Worm (Caenorhabditis elegans): Measurements from ENCODE around the gene F20D1.3.

The F20D1.3 gene

ce11 chrX:14970221-14970801, 5.6 kb upstream of the F20D1.3 start, which contains the start of the genes flwr-1 and tbc-1:
flwr-1 (minus strand) TSS chrX:14970271.
tbc-1 (plus strand) TSS chrX:14970751.
- 0 out of 2 replicates have a peak, but pooled peaks have one; percentile 39 for TF ChIP-seq T22C8.4 (GFP tag; IDR thresholded peaks at IDR 0.05)
- TF ChIP-seq ztf-29 (GFP tag; IDR thresholded peaks at IDR 0.05) = no peak

DNA sequence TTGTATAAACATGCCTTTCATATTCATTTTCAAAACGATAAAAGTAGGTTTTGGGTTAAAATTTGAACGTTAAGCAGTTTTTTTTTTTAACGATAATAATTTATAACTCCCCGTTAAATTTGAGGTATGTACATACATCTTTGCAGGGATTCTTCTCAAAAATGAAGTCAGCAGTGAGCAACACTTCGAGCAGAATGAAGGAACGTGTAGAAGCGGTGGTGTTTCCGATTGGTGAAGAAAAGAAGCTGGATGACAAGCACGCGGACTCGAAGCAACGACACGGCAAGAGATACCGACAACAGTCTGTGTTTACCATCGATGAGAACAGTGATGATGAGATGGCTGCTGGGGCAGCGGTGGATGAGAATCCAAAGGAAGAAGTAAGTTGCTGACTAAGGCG, 2.8 kb upstream of the F20D1.3 start:
- TF ChIP-seq ref-1 (GFP tag; conservative IDR thresholded peaks at IDR 0.05) (no peak), T22C8.4 (GFP tag; IDR thresholded peaks at IDR 0.05) (no peak), klf-2 (GFP tag; conservative IDR thresholded peaks at IDR 0.05) (no peak)

ce11 chrX:14976840-14977534, 1.1 kb downstream of the F20D1.3 start:
- no peak for TF ChIP-seq klf-2 (GFP tag; conservative IDR thresholded peaks at IDR 0.05)
- no peak for TF ChIP-seq ztf-23 (GFP tag; IDR thresholded peaks at IDR 0.05)
- no peak for TF ChIP-seq tab-1 (GFP tag; IDR thresholded peaks at IDR 0.05)
- TF ChIP-seq T22C8.4 (GFP tag; IDR thresholded peaks at IDR 0.05) = no peak

- TF ChIP-seq cog-1 (tag; optimal IDR thresholded peaks at IDR 0.05) (no peak), med-1 (GFP tag; optimal IDR thresholded peaks at IDR 0.05; ENCODE audit: insufficient read depth) (no peak), ztf-29 (GFP tag; IDR thresholded peaks at IDR 0.05) (no peak), klf-2 (GFP tag; conservative IDR thresholded peaks at IDR 0.05) (no peak), tab-1 (GFP tag; IDR thresholded peaks at IDR 0.05) (no peak), flt-1 (GFP tag; IDR thresholded peaks at IDR 0.05) (no peak), ztf-23 (GFP tag; IDR thresholded peaks at IDR 0.05) (no peak)
These were observed 2.8 kb downstream of the F20D1.3 start for ce11 chrX:14978756-14979155.

- no peak for TF ChIP-seq med-1 (GFP tag; optimal IDR thresholded peaks at IDR 0.05; ENCODE audit: insufficient read depth)
- TF ChIP-seq tab-1 (GFP tag; IDR thresholded peaks at IDR 0.05) = no peak
- no peak for TF ChIP-seq ztf-23 (GFP tag; IDR thresholded peaks at IDR 0.05)
- TF ChIP-seq cog-1 (tag; optimal IDR thresholded peaks at IDR 0.05) = no peak
- no peak for TF ChIP-seq flt-1 (GFP tag; IDR thresholded peaks at IDR 0.05)
- TF ChIP-seq klf-2 (GFP tag; conservative IDR thresholded peaks at IDR 0.05) = no peak
- no peak for TF ChIP-seq ref-1 (GFP tag; conservative IDR thresholded peaks at IDR 0.05)
- no peak for TF ChIP-seq ztf-29 (GFP tag; IDR thresholded peaks at IDR 0.05)
These were observed 3.5 kb downstream of the F20D1.3 start, which contains the start of gene emre-1 for ce11 chrX:14979388-14979787. emre-1 (plus strand) TSS chrX:14979688.

DNA sequence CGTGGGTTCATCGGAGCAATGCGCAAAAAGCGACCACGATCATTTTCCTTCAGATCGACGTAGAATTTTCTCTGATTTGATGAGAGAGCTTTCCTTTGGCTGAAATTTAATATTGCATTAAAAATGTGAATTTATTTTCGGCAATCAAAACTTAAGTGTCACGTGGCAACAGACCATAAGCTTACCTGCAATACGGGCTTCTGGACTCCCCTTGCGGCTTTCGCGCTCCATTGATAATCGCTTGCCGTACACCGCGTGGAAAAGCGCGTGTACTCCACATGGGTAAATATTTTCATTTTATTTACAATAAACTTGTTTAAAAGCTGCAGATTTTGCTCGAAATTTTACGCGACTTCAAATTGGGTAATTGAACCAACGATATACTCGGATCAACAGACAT, 6.6 kb downstream of the F20D1.3 start, which contains the start of gene plp-2:
plp-2 (minus strand) TSS at position 280 of the 400 bp plus-strand sequence.
- no peak for TF ChIP-seq ref-1 (GFP tag; conservative IDR thresholded peaks at IDR 0.05)

DNA sequence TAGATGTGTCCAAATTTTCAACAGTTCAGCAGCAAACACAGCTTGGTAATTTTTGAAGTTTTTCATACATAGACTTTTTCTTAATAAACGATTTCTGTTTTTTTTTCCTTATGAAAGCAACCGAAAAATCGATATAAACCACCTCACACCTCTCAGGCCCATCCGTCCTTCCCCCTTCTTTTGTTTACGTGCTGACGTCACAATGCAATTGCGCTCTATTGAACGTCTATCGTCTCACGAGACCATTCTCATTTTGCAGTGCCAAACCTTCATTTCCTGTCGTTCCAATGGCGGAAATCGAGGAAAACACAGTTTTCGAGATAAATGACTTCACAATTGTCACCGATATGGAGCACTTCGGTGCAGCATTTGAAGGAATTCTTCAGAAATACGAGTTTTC, 7.4 kb downstream of the F20D1.3 start, which contains the start of gene rbg-1:
rbg-1 (plus strand) TSS at position 260 of the 400 bp plus-strand sequence.
- TF ChIP-seq T22C8.4 (GFP tag; IDR thresholded peaks at IDR 0.05) (peak; percentile 75), ztf-29 (GFP tag; IDR thresholded peaks at IDR 0.05) (no peak), flt-1 (GFP tag; IDR thresholded peaks at IDR 0.05) (peak; percentile 25; the same call in 1 of the 2 replicates)

DNA sequence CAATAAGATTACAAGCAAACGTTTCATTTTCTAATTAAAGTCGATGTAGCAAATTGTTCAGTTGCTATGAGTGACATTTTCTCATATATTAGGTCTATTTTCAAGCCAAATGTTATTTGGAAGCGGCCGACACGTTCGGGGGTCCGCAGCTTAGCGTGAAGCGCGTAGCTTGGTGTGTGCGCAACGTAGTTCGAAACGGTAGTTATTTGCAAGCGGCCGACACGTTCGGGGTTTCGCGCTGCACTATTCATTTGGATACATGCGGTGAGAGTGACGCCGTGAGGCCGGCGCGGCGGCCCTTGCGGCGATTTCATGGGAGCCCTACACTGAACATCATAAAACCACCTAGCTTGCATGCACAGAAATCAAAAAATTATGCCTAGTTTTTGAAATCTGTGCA, 12.2 kb downstream of the F20D1.3 start:
- no peak for TF ChIP-seq ztf-29 (GFP tag; IDR thresholded peaks at IDR 0.05)
- no peak for TF ChIP-seq tab-1 (GFP tag; IDR thresholded peaks at IDR 0.05)
- TF ChIP-seq med-1 (GFP tag; optimal IDR thresholded peaks at IDR 0.05; ENCODE audit: insufficient read depth) = no peak
- TF ChIP-seq klf-2 (GFP tag; conservative IDR thresholded peaks at IDR 0.05) = no peak
- TF ChIP-seq T22C8.4 (GFP tag; IDR thresholded peaks at IDR 0.05) = no peak
- TF ChIP-seq flt-1 (GFP tag; IDR thresholded peaks at IDR 0.05) = no peak
- no peak for TF ChIP-seq ref-1 (GFP tag; conservative IDR thresholded peaks at IDR 0.05)

DNA sequence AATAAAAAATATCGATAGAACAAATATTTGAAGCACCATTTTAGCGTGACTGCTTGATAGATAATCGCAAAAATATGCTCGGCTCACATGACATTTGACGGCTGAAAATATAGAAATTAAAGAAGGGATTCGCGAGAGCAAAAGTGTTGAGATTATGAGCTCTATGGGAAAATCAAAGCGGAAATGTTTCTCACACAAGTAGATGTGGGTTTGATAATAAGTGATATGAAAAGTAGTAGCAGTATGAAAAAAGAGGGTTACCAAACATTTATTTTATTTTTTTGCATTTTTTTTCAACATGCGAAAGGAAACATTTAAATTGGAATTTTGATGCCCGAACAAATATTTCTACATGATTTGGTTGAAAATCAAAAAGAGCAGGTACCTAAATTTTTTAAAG, 15.4 kb downstream of the F20D1.3 start, which contains the start of gene iglr-1:
iglr-1 (minus strand) TSS at position 101 of the 400 bp plus-strand sequence.
- TF ChIP-seq T22C8.4 (GFP tag; IDR thresholded peaks at IDR 0.05) = no peak
- no peak for TF ChIP-seq flt-1 (GFP tag; IDR thresholded peaks at IDR 0.05)
- TF ChIP-seq ref-1 (GFP tag; conservative IDR thresholded peaks at IDR 0.05) = no peak
- no peak for TF ChIP-seq tab-1 (GFP tag; IDR thresholded peaks at IDR 0.05)
- no peak for TF ChIP-seq cog-1 (tag; optimal IDR thresholded peaks at IDR 0.05)
- no peak for TF ChIP-seq klf-2 (GFP tag; conservative IDR thresholded peaks at IDR 0.05)
- no peak for TF ChIP-seq ztf-23 (GFP tag; IDR thresholded peaks at IDR 0.05)
- TF ChIP-seq med-1 (GFP tag; optimal IDR thresholded peaks at IDR 0.05; ENCODE audit: insufficient read depth) = no peak
- no peak for TF ChIP-seq ztf-29 (GFP tag; IDR thresholded peaks at IDR 0.05)

ce11 chrX:14993744-14994143, 17.8 kb downstream of the F20D1.3 start:
- TF ChIP-seq ztf-29 (GFP tag; IDR thresholded peaks at IDR 0.05) (no peak), T22C8.4 (GFP tag; IDR thresholded peaks at IDR 0.05) (no peak), ztf-23 (GFP tag; IDR thresholded peaks at IDR 0.05) (no peak), ref-1 (GFP tag; conservative IDR thresholded peaks at IDR 0.05) (no peak), klf-2 (GFP tag; conservative IDR thresholded peaks at IDR 0.05) (no peak), tab-1 (GFP tag; IDR thresholded peaks at IDR 0.05) (no peak), med-1 (GFP tag; optimal IDR thresholded peaks at IDR 0.05; ENCODE audit: insufficient read depth) (no peak), flt-1 (GFP tag; IDR thresholded peaks at IDR 0.05) (no peak), cog-1 (tag; optimal IDR thresholded peaks at IDR 0.05) (no peak)

- TF ChIP-seq T22C8.4 (GFP tag; IDR thresholded peaks at IDR 0.05) (no peak), klf-2 (GFP tag; conservative IDR thresholded peaks at IDR 0.05) (no peak), cog-1 (tag; optimal IDR thresholded peaks at IDR 0.05) (no peak), ztf-23 (GFP tag; IDR thresholded peaks at IDR 0.05) (no peak), ref-1 (GFP tag; conservative IDR thresholded peaks at IDR 0.05) (no peak), flt-1 (GFP tag; IDR thresholded peaks at IDR 0.05) (no peak), ztf-29 (GFP tag; IDR thresholded peaks at IDR 0.05) (no peak), tab-1 (GFP tag; IDR thresholded peaks at IDR 0.05) (no peak), med-1 (GFP tag; optimal IDR thresholded peaks at IDR 0.05; ENCODE audit: insufficient read depth) (no peak)
These were observed 23.2 kb downstream of the F20D1.3 start, which contains the start of gene cutl-3 for ce11 chrX:14999101-14999500. cutl-3 (minus strand) TSS chrX:14999201.
